Worm (Caenorhabditis elegans): ENCODE results near the gene sma-4.

- TF ChIP-seq mdl-1 (tag; optimal IDR thresholded peaks at IDR 0.05) (no peak), F26F4.8 (GFP tag; conservative IDR thresholded peaks at IDR 0.05) (no peak)
These were observed 6.8 kb downstream of the sma-4 start for ce11 chrIII:5822816-5823215.
